Worm (Caenorhabditis elegans): ENCODE data around the gene srh-109.

DNA sequence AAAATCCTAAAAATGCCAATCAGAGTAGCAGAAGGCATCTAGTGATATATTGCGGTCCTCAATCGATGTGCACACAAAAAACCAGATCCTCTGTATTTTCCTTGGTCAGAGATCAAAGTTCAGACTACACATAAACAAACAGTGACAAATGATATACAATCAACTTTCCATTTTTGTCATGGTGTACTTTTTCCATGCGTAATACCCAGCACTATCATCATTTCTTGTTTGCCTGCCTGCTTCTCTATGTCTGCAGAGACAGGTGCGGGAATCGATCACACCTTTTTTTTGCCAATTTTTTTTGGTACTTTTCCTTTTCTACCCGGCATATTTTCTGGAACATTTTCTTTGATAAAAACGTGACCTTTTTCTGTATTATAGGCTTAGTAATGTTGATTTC lies 38.0 kb upstream of the srh-109 start:
- TF ChIP-seq unc-62 (GFP tag; optimal IDR thresholded peaks at IDR 0.05) (no peak), ets-5 (GFP tag; IDR thresholded peaks at IDR 0.05) (no peak), nhr-76 (tag; optimal IDR thresholded peaks at IDR 0.05) (no peak), skn-1 (tag; optimal IDR thresholded peaks at IDR 0.05) (no peak), dsc-1 (tag; optimal IDR thresholded peaks at IDR 0.05) (no peak), isw-1 (GFP tag; IDR thresholded peaks at IDR 0.05) (no peak)
